Worm (Caenorhabditis elegans) whole organism, young adult: Measurements from ENCODE around the gene spp-9.

Source experiments
- B0035.1 ChIP-seq: sonication (generic microtip); optimal IDR thresholded peaks from 2 replicates; lab custom pipeline; 2016; ENCODE audit warnings: missing genetic modification characterization, mild to moderate bottlenecking, missing compliant biosample characterization, missing genotype, missing genetic modification reagents
- B0336.3 ChIP-seq: fragments of 200-800 bp; sonication (Bioruptor generic); IDR thresholded peaks from 2 replicates; pipeline ENCODE4 v1.3.6; 2022; ENCODE audit warnings: missing genetic modification characterization, missing compliant biosample characterization
- C17E4.6 ChIP-seq: fragments of 200-800 bp; sonication (Bioruptor generic); IDR thresholded peaks from 2 replicates; pipeline ENCODE4 v1.3.6; 2022; ENCODE audit warnings: missing genetic modification reagents, missing genetic modification characterization, missing compliant biosample characterization
- D2030.7 ChIP-seq: fragments of 200-800 bp; sonication (Bioruptor generic); IDR thresholded peaks from 2 replicates; pipeline ENCODE4 v1.3.6; 2022; ENCODE audit warnings: missing genetic modification reagents, missing genetic modification characterization, missing compliant biosample characterization
- F10E7.11 ChIP-seq: sonication (generic microtip); optimal IDR thresholded peaks from 2 replicates; lab custom pipeline; 2017; ENCODE audit warnings: mild to moderate bottlenecking, missing genetic modification characterization, moderate library complexity, missing compliant biosample characterization
- F23B12.7 ChIP-seq: sonication (generic microtip); optimal IDR thresholded peaks from 2 replicates; lab custom pipeline; 2017; ENCODE audit warnings: missing genetic modification characterization, mild to moderate bottlenecking, missing compliant biosample characterization, antibody characterized with exemption, moderate library complexity; ENCODE audit not compliant: insufficient read depth
- F39B2.1 ChIP-seq: fragments of 200-800 bp; sonication (Bioruptor generic); IDR thresholded peaks from 2 replicates; pipeline ENCODE4 v1.3.6; 2022; ENCODE audit warnings: missing genetic modification reagents, missing genetic modification characterization, missing compliant biosample characterization
- F49E8.2 ChIP-seq: sonication (generic microtip); optimal IDR thresholded peaks from 3 replicates; lab custom pipeline; 2017; ENCODE audit warnings: missing genetic modification characterization, mild to moderate bottlenecking, missing compliant biosample characterization, antibody characterized with exemption, moderate library complexity; ENCODE audit not compliant: insufficient read depth
- F52B5.7 ChIP-seq: sonication (generic microtip); optimal IDR thresholded peaks from 2 replicates; lab custom pipeline; 2016; ENCODE audit warnings: mild to moderate bottlenecking, missing genetic modification characterization, missing compliant biosample characterization
- K12H6.12 ChIP-seq: fragments of 200-800 bp; sonication (Bioruptor generic); optimal IDR thresholded peaks from 2 replicates; lab custom pipeline; 2018; ENCODE audit warnings: mild to moderate bottlenecking, missing genetic modification characterization, missing compliant biosample characterization
- Y53G8AR.9 ChIP-seq: fragments of 200-800 bp; sonication (Bioruptor generic); conservative IDR thresholded peaks from 2 replicates; pipeline ENCODE4 v1.3.6; 2022; ENCODE audit warnings: missing genetic modification reagents, missing genetic modification characterization, missing compliant biosample characterization
- Y79H2A.3 ChIP-seq: fragments of 200-800 bp; sonication (Bioruptor generic); conservative IDR thresholded peaks from 2 replicates; pipeline ENCODE4 v1.3.6; 2022; ENCODE audit warnings: missing genetic modification reagents, missing genetic modification characterization, missing compliant biosample characterization
- ama-1 ChIP-seq, 3 experiments: fragments of 150-350 bp in 1 of 3; sonication (generic microtip) in 2 of 3; optimal IDR thresholded peaks; 2 replicates each; lab custom pipeline; 2014 to 2018; ENCODE audit warnings: missing biosample characterization in 2 of 3, missing genetic modification characterization in 2 of 3, missing genetic modification reagents in 2 of 3
- attf-3 ChIP-seq: fragments of 200-800 bp; sonication (Bioruptor generic); conservative IDR thresholded peaks from 2 replicates; pipeline ENCODE4 v1.3.6; 2022; ENCODE audit warnings: missing genetic modification reagents, missing genetic modification characterization, missing compliant biosample characterization
- bed-2 ChIP-seq: fragments of 200-800 bp; sonication (Bioruptor generic); IDR thresholded peaks from 2 replicates; pipeline ENCODE4 v1.3.6; 2022; ENCODE audit warnings: missing genetic modification reagents, missing genetic modification characterization, missing compliant biosample characterization
- ccch-3 ChIP-seq: fragments of 200-800 bp; sonication (Bioruptor generic); optimal IDR thresholded peaks from 2 replicates; lab custom pipeline; 2018; ENCODE audit warnings: mild to moderate bottlenecking, missing genetic modification characterization, missing compliant biosample characterization
- ceh-91 ChIP-seq: fragments of 200-800 bp; sonication (Bioruptor generic); IDR thresholded peaks from 2 replicates; pipeline ENCODE4 v1.3.6; 2022; ENCODE audit warnings: missing genetic modification reagents, missing genetic modification characterization, missing compliant biosample characterization
- die-1 ChIP-seq: sonication (generic microtip); optimal IDR thresholded peaks from 2 replicates; lab custom pipeline; 2016; ENCODE audit warnings: missing genotype, mild to moderate bottlenecking, missing genetic modification characterization, missing compliant biosample characterization
- dox-1 ChIP-seq: fragments of 200-800 bp; sonication (Bioruptor generic); IDR thresholded peaks from 2 replicates; pipeline ENCODE4 v1.3.6; 2022; ENCODE audit warnings: missing genetic modification reagents, missing genetic modification characterization, missing compliant biosample characterization
- egl-18 ChIP-seq: fragments of 200-800 bp; sonication (Bioruptor generic); IDR thresholded peaks from 2 replicates; pipeline ENCODE4 v1.3.6; 2022; ENCODE audit warnings: missing genetic modification reagents, missing genetic modification characterization, missing compliant biosample characterization
- ets-4 ChIP-seq: fragments of 200-800 bp; sonication (Bioruptor generic); optimal IDR thresholded peaks from 2 replicates; lab custom pipeline; 2018; ENCODE audit warnings: mild to moderate bottlenecking, missing genetic modification characterization, missing compliant biosample characterization
- him-1 ChIP-seq: sonication (generic microtip); optimal IDR thresholded peaks from 2 replicates; lab custom pipeline; 2016; ENCODE audit warnings: missing genotype, missing genetic modification reagents, missing genetic modification characterization, missing compliant biosample characterization
- hmg-1.2 ChIP-seq: fragments of 200-800 bp; sonication (Bioruptor generic); IDR thresholded peaks from 2 replicates; pipeline ENCODE4 v1.3.6; 2022; ENCODE audit warnings: missing genetic modification reagents, missing genetic modification characterization, missing compliant biosample characterization
- hmg-20 ChIP-seq: fragments of 200-800 bp; sonication (Bioruptor generic); IDR thresholded peaks from 2 replicates; pipeline ENCODE4 v1.3.6; 2022; ENCODE audit warnings: missing genetic modification reagents, missing genetic modification characterization, missing compliant biosample characterization
- let-607 ChIP-seq, 2 experiments: fragments of 200-800 bp in 1 of 2; sonication (Bioruptor generic) in 1 of 2; sonication (generic microtip) in 1 of 2; optimal IDR thresholded peaks; 2 replicates each; lab custom pipeline; 2016 to 2018; ENCODE audit warnings: mild to moderate bottlenecking in 2 of 2, missing compliant biosample characterization in 2 of 2, missing genetic modification characterization in 2 of 2, moderate library complexity in 2 of 2, missing genotype in 1 of 2
- lin-35 ChIP-seq, 3 experiments: fragments of 150-350 bp in 2 of 3; sonication (generic microtip) in 1 of 3; optimal IDR thresholded peaks; 2 replicates each; lab custom pipeline; 2014 to 2018; ENCODE audit warnings: missing biosample characterization in 3 of 3, missing genetic modification characterization in 3 of 3, missing genetic modification reagents in 3 of 3
- lin-54 ChIP-seq: fragments of 200-800 bp; sonication (Bioruptor generic); optimal IDR thresholded peaks from 2 replicates; lab custom pipeline; 2018; ENCODE audit warnings: mild to moderate bottlenecking, missing genetic modification characterization, missing compliant biosample characterization
- lsl-1 ChIP-seq: fragments of 200-800 bp; sonication (Bioruptor generic); optimal IDR thresholded peaks from 2 replicates; lab custom pipeline; 2018; ENCODE audit warnings: mild to moderate bottlenecking, missing genetic modification characterization, moderate library complexity, missing compliant biosample characterization
- madf-8 ChIP-seq: fragments of 200-800 bp; sonication (Bioruptor generic); conservative IDR thresholded peaks from 2 replicates; pipeline ENCODE4 v1.3.6; 2022; ENCODE audit warnings: missing genetic modification reagents, missing genetic modification characterization, missing compliant biosample characterization
- nfyb-1 ChIP-seq: fragments of 200-800 bp; sonication (Bioruptor generic); IDR thresholded peaks from 2 replicates; pipeline ENCODE4 v1.3.6; 2022; ENCODE audit warnings: missing genetic modification reagents, missing genetic modification characterization, missing compliant biosample characterization
- nhr-80 ChIP-seq: sonication (generic microtip); optimal IDR thresholded peaks from 2 replicates; lab custom pipeline; 2016; ENCODE audit warnings: missing genetic modification characterization, missing compliant biosample characterization
- pbrm-1 ChIP-seq: fragments of 200-800 bp; sonication (Bioruptor generic); IDR thresholded peaks from 2 replicates; pipeline ENCODE4 v1.3.6; 2022; ENCODE audit warnings: missing genetic modification reagents, missing genetic modification characterization, missing compliant biosample characterization
- repo-1 ChIP-seq: sonication (generic microtip); optimal IDR thresholded peaks from 2 replicates; lab custom pipeline; 2017; ENCODE audit warnings: mild to moderate bottlenecking, missing genetic modification characterization, missing compliant biosample characterization
- snpc-1.1 ChIP-seq: sonication (generic microtip); optimal IDR thresholded peaks from 2 replicates; lab custom pipeline; 2017; ENCODE audit warnings: missing genetic modification characterization, mild to moderate bottlenecking, missing compliant biosample characterization, antibody characterized with exemption, moderate library complexity, missing genotype, missing genetic modification reagents; ENCODE audit not compliant: insufficient read depth
- snpc-4 ChIP-seq, 5 experiments: fragments of 150-350 bp in 1 of 5; sonication (generic microtip) in 4 of 5; optimal IDR thresholded peaks; 2 replicates each; lab custom pipeline; 2014 to 2018; ENCODE audit warnings: missing genetic modification characterization in 5 of 5, missing biosample characterization in 3 of 5, antibody characterized with exemption in 2 of 5, mild to moderate bottlenecking in 2 of 5, missing compliant biosample characterization in 2 of 5, missing genotype in 2 of 5, moderate library complexity in 2 of 5, missing genetic modification reagents in 1 of 5
- unc-62 ChIP-seq: fragments of 150-350 bp; optimal IDR thresholded peaks from 2 replicates; lab custom pipeline; 2014; ENCODE audit warnings: missing biosample characterization, missing genetic modification reagents, missing genetic modification characterization
- xnd-1 ChIP-seq: sonication (generic microtip); optimal IDR thresholded peaks from 2 replicates; lab custom pipeline; 2016; ENCODE audit warnings: missing genotype, missing genetic modification reagents, missing genetic modification characterization, missing compliant biosample characterization
- ztf-28 ChIP-seq: fragments of 200-800 bp; sonication (Bioruptor generic); IDR thresholded peaks from 2 replicates; pipeline ENCODE4 v1.3.6; 2022; ENCODE audit warnings: missing genetic modification reagents, missing genetic modification characterization, missing compliant biosample characterization

spp-9 gene

ce11 chrX:11507836-11508235 lies 20.3 kb downstream of the spp-9 start:
- no peak for TF ChIP-seq D2030.7 (GFP tag; lab: Robert Waterston, UW)
- TF ChIP-seq F10E7.11: no peak

- TF ChIP-seq let-607 (tag; optimal IDR thresholded peaks at IDR 0.05; lab: Kevin White, UChicago) (peak in 1 of 2 experiments; percentile 4), nhr-80 (peak; percentile 96), lin-54 (GFP tag; lab: Kevin White, UChicago) (no peak), ama-1 (optimal IDR thresholded peaks at IDR 0.05; lab: Kevin White, UChicago) (no peak), ama-1 (GFP tag; optimal IDR thresholded peaks at IDR 0.05; lab: Kevin White, UChicago) (no peak), ets-4 (GFP tag; lab: Kevin White, UChicago) (peak; percentile 94), snpc-4 (GFP tag; optimal IDR thresholded peaks at IDR 0.05; lab: Kevin White, UChicago) (no peak), snpc-4 (tag; optimal IDR thresholded peaks at IDR 0.05; lab: Kevin White, UChicago) (no peak), ztf-28 (GFP tag; lab: Robert Waterston, UW) (no peak), him-1 (no peak), xnd-1 (tag; lab: Kevin White, UChicago) (no peak), dox-1 (GFP tag; lab: Robert Waterston, UW) (peak; percentile 59), snpc-1.1 (tag; lab: Kevin White, UChicago) (no peak), F23B12.7 (tag; lab: Kevin White, UChicago) (no peak), Y79H2A.3 (GFP tag; lab: Robert Waterston, UW) (no peak), C17E4.6 (no peak), unc-62 (GFP tag; lab: Kevin White, UChicago) (no peak), lsl-1 (GFP tag; lab: Kevin White, UChicago) (no peak), F49E8.2 (no peak), ccch-3 (GFP tag; lab: Kevin White, UChicago) (no peak), hmg-20 (GFP tag; lab: Robert Waterston, UW) (no peak), ceh-91 (GFP tag; lab: Robert Waterston, UW) (no peak)
Measured at ce11 chrX:11509547-11509946, 22.0 kb downstream of the spp-9 start.

ce11 chrX:11511231-11511630 lies 23.6 kb downstream of the spp-9 start, which contains the start of gene ccdc-149:
TSS of gene ccdc-149 (minus strand) at chrX:11511451.
- TF ChIP-seq B0035.1 (tag; lab: Kevin White, UChicago): no peak
- TF ChIP-seq pbrm-1: peak; percentile 50; the same call in 1 of the 2 replicates
- 0 out of 2 replicates have a peak, but pooled peaks have one; percentile 25 for TF ChIP-seq B0336.3 (GFP tag; lab: Robert Waterston, UW)
- no peak for TF ChIP-seq F52B5.7 (tag; lab: Kevin White, UChicago)
- TF ChIP-seq nfyb-1 (GFP tag; lab: Robert Waterston, UW): 0 out of 2 replicates have a peak, but pooled peaks have one; percentile 26
- no peak for TF ChIP-seq hmg-1.2 (GFP tag; lab: Robert Waterston, UW)
- TF ChIP-seq repo-1: peak; percentile 49
- peak in 1 of 2 experiments; percentile 16 for TF ChIP-seq let-607 (tag; optimal IDR thresholded peaks at IDR 0.05; lab: Kevin White, UChicago)
- no peak for TF ChIP-seq attf-3 (GFP tag; lab: Robert Waterston, UW)
- no peak for TF ChIP-seq madf-8
- TF ChIP-seq K12H6.12 (tag; lab: Kevin White, UChicago): no peak
- TF ChIP-seq him-1: no peak
- no peak for TF ChIP-seq F39B2.1
- TF ChIP-seq egl-18 (GFP tag; lab: Robert Waterston, UW): no peak
- no peak for TF ChIP-seq F10E7.11
- TF ChIP-seq bed-2 (GFP tag; lab: Robert Waterston, UW): no peak
- peak; percentile 62; the same call in 1 of the 2 replicates for TF ChIP-seq Y53G8AR.9
- TF ChIP-seq hmg-20 (GFP tag; lab: Robert Waterston, UW): no peak
- TF ChIP-seq die-1 (tag; lab: Kevin White, UChicago): no peak
- TF ChIP-seq lin-35 (GFP tag; optimal IDR thresholded peaks at IDR 0.05; lab: Kevin White, UChicago): no peak
